Fruit fly (Drosophila melanogaster) Kc167 (cell line): Measurements from ENCODE around the gene CG33061.

Experiments used
- Myc ChIP-seq: fragments of >200 bp; optimal IDR thresholded peaks from 2 replicates; lab custom pipeline; 2017; ENCODE audit warnings: missing external identifiers
- Sin3A ChIP-seq: fragments of >200 bp; optimal IDR thresholded peaks from 2 replicates; lab custom pipeline; 2018; ENCODE audit warnings: missing external identifiers
- h ChIP-seq: fragments of >200 bp; optimal IDR thresholded peaks from 3 replicates; lab custom pipeline; 2018; ENCODE audit warnings: missing external identifiers
- insv ChIP-seq: fragments of >200 bp; optimal IDR thresholded peaks from 3 replicates; lab custom pipeline; 2018; ENCODE audit warnings: missing external identifiers
- psq ChIP-seq: fragments of >200 bp; optimal IDR thresholded peaks from 2 replicates; lab custom pipeline; 2017; ENCODE audit warnings: missing external identifiers

DNA sequence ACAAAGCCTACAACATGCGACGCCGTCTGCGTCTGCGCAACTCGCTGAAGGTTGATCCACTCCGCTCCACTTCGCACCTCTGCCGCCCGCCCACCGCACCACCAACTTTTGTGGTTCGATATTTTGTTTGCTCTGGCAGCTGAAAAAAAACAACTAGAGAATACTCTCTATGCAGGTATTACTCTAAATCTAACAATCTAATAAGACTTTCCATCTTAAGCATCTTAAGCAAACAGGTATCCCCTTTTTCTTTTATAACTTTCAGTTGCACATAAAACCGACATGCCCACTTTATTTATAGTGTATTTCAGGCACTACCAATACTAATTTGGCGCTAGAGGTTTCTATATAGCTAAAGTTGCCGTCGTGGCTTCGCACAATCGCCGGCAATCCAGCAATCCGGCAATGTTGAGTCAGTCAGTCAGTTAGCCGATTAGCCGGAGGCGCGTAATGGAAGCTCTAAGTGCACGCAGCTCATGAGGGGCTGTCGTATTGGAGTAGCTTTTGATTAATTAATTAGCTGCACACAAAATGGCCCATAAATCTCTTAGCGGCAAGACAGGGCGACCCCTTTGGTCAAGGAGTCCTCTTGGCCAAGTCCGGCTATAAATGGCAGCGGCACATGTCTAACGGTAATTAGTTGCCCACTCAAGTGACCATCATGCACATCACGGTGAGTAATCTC lies 1.2 kb upstream of the CG33061 start, which contains the start of gene CG13058:
- TF ChIP-seq psq (no peak), h (no peak), insv (lab: Kevin White, UChicago) (no peak), Myc (no peak), Sin3A (lab: Kevin White, UChicago) (no peak)
